Fruit fly (Drosophila melanogaster): ENCODE results near the gene polybromo.

polybromo gene

dm6 chr3R:24841635-24842034 is 36.6 kb upstream of the polybromo start, which contains the start of gene Esp:
Gene Esp (plus strand): TSS chr3R:24841935.
- TF ChIP-seq Sp1 (GFP tag; optimal IDR thresholded peaks at IDR 0.05) (no peak), Dfd (GFP tag; optimal IDR thresholded peaks at IDR 0.05) (no peak)

dm6 chr3R:24841063-24841462 is 36.0 kb upstream of the polybromo start, which contains the start of gene CG33658:
Gene CG33658 (minus strand): TSS chr3R:24841163.
- no peak for TF ChIP-seq OdsH (GFP tag; optimal IDR thresholded peaks at IDR 0.05)
- TF ChIP-seq Vsx2 (GFP tag; optimal IDR thresholded peaks at IDR 0.05; ENCODE audit: partially characterized antibody) = no peak
- TF ChIP-seq Jra (GFP tag; optimal IDR thresholded peaks at IDR 0.05) = no peak
- TF ChIP-seq Mio (GFP tag; optimal IDR thresholded peaks at IDR 0.05) = no peak
- no peak for TF ChIP-seq CG32264 (GFP tag; optimal IDR thresholded peaks at IDR 0.05)
- TF ChIP-seq Hr78 (GFP tag; optimal IDR thresholded peaks at IDR 0.05) = no peak
- TF ChIP-seq jim (GFP tag; optimal IDR thresholded peaks at IDR 0.05) = no peak
- no peak for TF ChIP-seq Dfd (GFP tag; optimal IDR thresholded peaks at IDR 0.05)
- TF ChIP-seq dl (GFP tag; optimal IDR thresholded peaks at IDR 0.05; ENCODE audit: insufficient read depth in 1 of 2, partially characterized antibody in 2 of 2) = no peak
- no peak for TF ChIP-seq Dif (GFP tag; optimal IDR thresholded peaks at IDR 0.05; ENCODE audit: partially characterized antibody)
- no peak for TF ChIP-seq sage (GFP tag; optimal IDR thresholded peaks at IDR 0.05)
- no peak for TF ChIP-seq GATAd (GFP tag; optimal IDR thresholded peaks at IDR 0.05)
- no peak for TF ChIP-seq fru (GFP tag; optimal IDR thresholded peaks at IDR 0.05)
- no peak for TF ChIP-seq rgr (GFP tag; optimal IDR thresholded peaks at IDR 0.05)
- TF ChIP-seq Abd-B (GFP tag; optimal IDR thresholded peaks at IDR 0.05) = no peak
- no peak for TF ChIP-seq CrebA (GFP tag; optimal IDR thresholded peaks at IDR 0.05; ENCODE audit: borderline replicate concordance)
- no peak for TF ChIP-seq N (GFP tag; optimal IDR thresholded peaks at IDR 0.05)
- no peak for TF ChIP-seq Rel (GFP tag; optimal IDR thresholded peaks at IDR 0.05)
- TF ChIP-seq Rel (tag; optimal IDR thresholded peaks at IDR 0.05) = no peak
- TF ChIP-seq Hr83 (GFP tag; optimal IDR thresholded peaks at IDR 0.05; ENCODE audit: poor library complexity, severe bottlenecking) = no peak

- no peak for TF ChIP-seq usp (GFP tag; optimal IDR thresholded peaks at IDR 0.05)
These were observed 28.6 kb upstream of the polybromo start, which contains the start of gene sosie for dm6 chr3R:24833652-24834051. Gene sosie (plus strand): TSS chr3R:24833952.

dm6 chr3R:24829887-24830351 is 24.9 kb upstream of the polybromo start, which contains the start of the genes Kaz and CG43273:
Gene Kaz (minus strand): TSS chr3R:24829959.
Gene CG43273 (plus strand): TSS chr3R:24830301.
- TF ChIP-seq ey (GFP tag; optimal IDR thresholded peaks at IDR 0.05) = peak; percentile 42
- no peak for TF ChIP-seq rgr (GFP tag; optimal IDR thresholded peaks at IDR 0.05)
- TF ChIP-seq psq (GFP tag; optimal IDR thresholded peaks at IDR 0.05) = peak; percentile 75
- TF ChIP-seq dl (GFP tag; optimal IDR thresholded peaks at IDR 0.05; ENCODE audit: insufficient read depth in 1 of 2, partially characterized antibody in 2 of 2) = no peak
- peak in 1 of 2 experiments; percentile 68 for TF ChIP-seq foxo (GFP tag; optimal IDR thresholded peaks at IDR 0.05)
- peak; percentile 15 for TF ChIP-seq sv (GFP tag; optimal IDR thresholded peaks at IDR 0.05)
- peak; percentile 49 for TF ChIP-seq OdsH (GFP tag; optimal IDR thresholded peaks at IDR 0.05)
- peak; percentile 99 for TF ChIP-seq Myc (optimal IDR thresholded peaks at IDR 0.05)
- peak; percentile 68 for TF ChIP-seq sage (GFP tag; optimal IDR thresholded peaks at IDR 0.05)
- TF ChIP-seq HLH106 (tag; optimal IDR thresholded peaks at IDR 0.05) = peak; percentile 81
- TF ChIP-seq woc (GFP tag; optimal IDR thresholded peaks at IDR 0.05) = peak; percentile 78
- no peak for TF ChIP-seq Jra (GFP tag; optimal IDR thresholded peaks at IDR 0.05)
- peak; percentile 64 for TF ChIP-seq CG9705 (GFP tag; optimal IDR thresholded peaks at IDR 0.05)

dm6 chr3R:24828234-24828633 is 23.2 kb upstream of the polybromo start, which contains the start of gene RabX4:
Gene RabX4 (minus strand): TSS chr3R:24828409.
- TF ChIP-seq OdsH (GFP tag; optimal IDR thresholded peaks at IDR 0.05) (no peak), dl (GFP tag; optimal IDR thresholded peaks at IDR 0.05; ENCODE audit: insufficient read depth in 1 of 2, partially characterized antibody in 2 of 2) (no peak), Mio (GFP tag; optimal IDR thresholded peaks at IDR 0.05) (no peak), Vsx2 (GFP tag; optimal IDR thresholded peaks at IDR 0.05; ENCODE audit: partially characterized antibody) (no peak), h (GFP tag; optimal IDR thresholded peaks at IDR 0.05) (no peak), Hnf4 (GFP tag; optimal IDR thresholded peaks at IDR 0.05) (no peak), CG9705 (GFP tag; optimal IDR thresholded peaks at IDR 0.05) (no peak), Sp1 (GFP tag; optimal IDR thresholded peaks at IDR 0.05) (no peak), fru (GFP tag; optimal IDR thresholded peaks at IDR 0.05) (no peak), ey (GFP tag; optimal IDR thresholded peaks at IDR 0.05) (no peak), foxo (GFP tag; optimal IDR thresholded peaks at IDR 0.05) (no peak), rgr (GFP tag; optimal IDR thresholded peaks at IDR 0.05) (no peak), dmrt93B (GFP tag; optimal IDR thresholded peaks at IDR 0.05) (no peak), Dif (GFP tag; optimal IDR thresholded peaks at IDR 0.05; ENCODE audit: partially characterized antibody) (no peak), Myc (optimal IDR thresholded peaks at IDR 0.05) (no peak)
